Worm (Caenorhabditis elegans): ENCODE results near the gene T02E9.5.

DNA sequence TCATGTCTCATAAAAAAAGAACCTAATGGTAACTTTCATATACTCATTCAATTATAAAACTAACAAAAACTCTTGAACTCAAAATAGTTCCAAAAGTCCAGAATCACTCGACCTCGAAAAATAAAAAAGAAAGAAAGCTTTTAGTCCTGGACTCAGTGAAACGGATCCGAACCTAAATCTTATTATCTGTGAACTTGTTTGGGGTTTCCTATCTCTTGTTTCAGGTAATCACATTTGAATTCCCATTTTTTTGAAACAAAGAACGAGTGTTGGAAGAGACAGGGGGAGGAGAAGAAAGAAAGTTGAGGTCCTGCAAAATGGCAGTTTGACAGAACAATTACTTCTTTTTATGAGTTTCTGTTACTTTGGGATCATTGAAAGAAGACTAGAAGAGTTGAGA is 12.2 kb downstream of the T02E9.5 start:
- TF ChIP-seq unc-62 (GFP tag; optimal IDR thresholded peaks at IDR 0.05) (no peak), repo-1 (tag; optimal IDR thresholded peaks at IDR 0.05) (no peak), somi-1 (GFP tag; optimal IDR thresholded peaks at IDR 0.05) (no peak), sdz-38 (tag; optimal IDR thresholded peaks at IDR 0.05) (no peak), F57C9.4 (tag; optimal IDR thresholded peaks at IDR 0.05) (no peak), T26A5.8 (tag; optimal IDR thresholded peaks at IDR 0.05) (no peak), hmg-1.2 (GFP tag; IDR thresholded peaks at IDR 0.05) (no peak), hlh-12 (tag; optimal IDR thresholded peaks at IDR 0.05) (no peak), rpc-1 (optimal IDR thresholded peaks at IDR 0.05) (no peak), rpc-1 (tag; optimal IDR thresholded peaks at IDR 0.05) (no peak), snpc-1.3 (tag; optimal IDR thresholded peaks at IDR 0.05; ENCODE audit: insufficient read depth) (no peak), Y79H2A.3 (GFP tag; conservative IDR thresholded peaks at IDR 0.05) (no peak)

Data from whole organism, young adult.